Fruit fly (Drosophila melanogaster): Measurements from ENCODE around the gene CG5225.

DNA sequence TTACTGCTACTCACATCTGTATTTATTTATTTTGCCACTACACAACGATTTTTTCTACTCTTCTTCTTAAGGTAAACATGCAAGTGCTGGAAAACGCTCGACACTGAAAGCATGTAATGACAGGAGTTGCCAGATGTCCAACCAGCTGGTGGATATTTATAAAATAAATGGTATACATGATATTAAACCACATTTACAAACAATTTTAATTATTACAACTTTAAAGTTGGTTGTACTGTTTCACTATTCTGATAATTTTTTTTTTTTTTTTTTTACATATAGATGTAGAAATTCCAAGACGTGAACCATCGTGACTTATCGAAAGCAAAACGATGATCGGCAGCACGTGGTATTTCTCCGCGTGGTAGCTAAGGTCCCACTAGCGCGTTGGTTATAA lies 51.4 kb downstream of the CG5225 start, which contains the start of the genes Keap1 and kuk:
- TF ChIP-seq CTCF (optimal IDR thresholded peaks at IDR 0.05) (peak in 1 of 2 experiments; percentile 54), CG8478 (optimal IDR thresholded peaks at IDR 0.05) (no peak)

Data from S2 (cell line).